Worm (Caenorhabditis elegans): Measurements from ENCODE around the gene nol-9.

Gene nol-9

DNA sequence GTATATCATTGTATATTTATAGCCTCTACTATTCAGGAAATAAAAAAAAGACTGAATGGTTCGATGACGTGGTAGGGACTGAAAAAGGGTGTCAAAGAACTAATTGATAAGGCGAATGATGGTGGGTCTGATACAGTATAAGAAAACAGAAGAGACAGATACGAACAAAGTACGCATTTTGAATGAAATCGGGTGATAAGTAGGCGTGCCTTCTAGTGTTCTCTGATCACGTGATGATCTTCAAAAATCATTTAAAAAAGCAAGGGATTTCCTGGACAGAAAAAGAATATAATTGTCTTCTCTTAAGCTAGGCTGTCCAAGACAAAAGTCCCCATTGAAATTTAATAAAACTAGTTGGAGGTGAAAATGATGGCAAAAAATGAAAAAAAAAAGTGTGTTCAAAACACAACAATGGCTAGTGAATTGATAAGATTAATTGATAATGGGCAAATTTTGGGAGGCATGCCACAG lies 29.0 kb upstream of the nol-9 start (continued):
- no peak for TF ChIP-seq ztf-28 (GFP tag; IDR thresholded peaks at IDR 0.05)
- peak; percentile 53 for TF ChIP-seq nhr-90 (tag; optimal IDR thresholded peaks at IDR 0.05)
- no peak for TF ChIP-seq chd-7 (tag; optimal IDR thresholded peaks at IDR 0.05)
- TF ChIP-seq zim-3 (tag; optimal IDR thresholded peaks at IDR 0.05) = no peak
- TF ChIP-seq snpc-4 (GFP tag; optimal IDR thresholded peaks at IDR 0.05) = no peak
- peak in 1 of 4 experiments; percentile 0 for TF ChIP-seq snpc-4 (tag; optimal IDR thresholded peaks at IDR 0.05)
- TF ChIP-seq F10E7.11 (tag; optimal IDR thresholded peaks at IDR 0.05) = no peak
- 0 out of 2 replicates have a peak, but pooled peaks have one; percentile 12 for TF ChIP-seq K11D2.4 (GFP tag; IDR thresholded peaks at IDR 0.05)

DNA sequence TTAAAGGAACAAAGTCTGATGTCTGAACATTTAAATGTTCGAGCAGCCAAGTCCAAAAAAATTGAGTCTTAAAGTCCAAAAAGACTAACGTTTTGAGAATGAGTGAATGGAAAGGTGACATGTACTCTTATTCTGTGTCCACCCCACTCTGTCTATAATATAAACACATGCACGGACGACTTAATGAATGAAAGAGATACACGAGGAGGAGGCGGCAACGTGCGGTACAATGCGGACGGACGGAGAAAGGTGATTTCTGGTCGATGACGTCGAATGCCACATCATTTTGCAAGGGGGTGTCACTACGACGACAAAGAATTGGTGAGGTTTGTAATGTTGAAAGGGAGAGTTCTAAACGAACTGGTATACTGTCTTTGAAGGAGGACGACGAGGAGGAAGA lies 27.6 kb upstream of the nol-9 start:
- TF ChIP-seq ama-1 (optimal IDR thresholded peaks at IDR 0.05) (peak; percentile 42), ama-1 (GFP tag; optimal IDR thresholded peaks at IDR 0.05) (no peak), Y67H2A.10 (GFP tag; conservative IDR thresholded peaks at IDR 0.05) (no peak), unc-130 (GFP tag; optimal IDR thresholded peaks at IDR 0.05) (no peak)

DNA sequence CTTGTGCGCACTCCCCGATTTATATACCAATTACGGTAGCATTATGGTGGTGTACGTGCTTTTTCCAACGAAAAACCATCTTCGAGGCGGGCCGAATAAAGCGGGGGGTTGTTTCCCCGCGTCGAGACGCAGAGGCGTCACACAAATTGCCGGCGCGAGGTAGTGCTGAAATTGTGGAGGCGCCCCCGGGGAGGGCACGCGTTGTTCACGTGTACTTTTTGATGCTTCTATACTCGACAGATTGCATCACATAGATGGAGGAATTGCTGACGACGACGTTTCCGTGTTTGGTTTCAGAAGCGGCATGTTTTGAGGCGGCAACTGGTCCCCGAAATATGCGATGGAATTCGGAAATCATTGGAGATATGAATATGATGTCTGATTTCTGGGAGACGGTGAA lies 27.0 kb upstream of the nol-9 start:
- TF ChIP-seq somi-1 (GFP tag; optimal IDR thresholded peaks at IDR 0.05) (peak; percentile 85), K11D2.4 (GFP tag; IDR thresholded peaks at IDR 0.05) (peak; percentile 64; the same call in 1 of the 2 replicates), Y53F4B.3 (GFP tag; IDR thresholded peaks at IDR 0.05) (no peak), mes-4 (tag; optimal IDR thresholded peaks at IDR 0.05) (no peak), nhr-80 (tag; optimal IDR thresholded peaks at IDR 0.05) (peak; percentile 57), nhr-179 (tag; optimal IDR thresholded peaks at IDR 0.05) (no peak), nfya-2 (GFP tag; IDR thresholded peaks at IDR 0.05) (no peak), dox-1 (GFP tag; IDR thresholded peaks at IDR 0.05) (peak; percentile 62; the same call in 1 of the 2 replicates), gei-17 (GFP tag; optimal IDR thresholded peaks at IDR 0.05) (no peak), lir-1 (GFP tag; conservative IDR thresholded peaks at IDR 0.05) (peak; percentile 44; the same call in 1 of the 2 replicates), ceh-58 (GFP tag; IDR thresholded peaks at IDR 0.05) (no peak), ztf-26 (tag; optimal IDR thresholded peaks at IDR 0.05) (peak; percentile 89), cebp-1 (GFP tag; IDR thresholded peaks at IDR 0.05) (no peak), cebp-1 (tag; optimal IDR thresholded peaks at IDR 0.05) (peak; percentile 84), bed-2 (GFP tag; IDR thresholded peaks at IDR 0.05) (no peak), Y95B8A.8 (GFP tag; IDR thresholded peaks at IDR 0.05) (no peak), xnd-1 (tag; optimal IDR thresholded peaks at IDR 0.05) (no peak), F37B4.10 (GFP tag; IDR thresholded peaks at IDR 0.05) (no peak), akir-1 (GFP tag; optimal IDR thresholded peaks at IDR 0.05) (no peak), Y53G8AR.9 (GFP tag; conservative IDR thresholded peaks at IDR 0.05) (no peak), madf-10 (tag; optimal IDR thresholded peaks at IDR 0.05) (peak; percentile 33), lin-35 (GFP tag; optimal IDR thresholded peaks at IDR 0.05) (peak in 1 of 3 experiments; percentile 37), mcd-1 (GFP tag; IDR thresholded peaks at IDR 0.05) (peak; percentile 77), hlh-12 (tag; optimal IDR thresholded peaks at IDR 0.05) (no peak), mel-28 (tag; optimal IDR thresholded peaks at IDR 0.05; ENCODE audit: borderline replicate concordance) (no peak), ztf-22 (GFP tag; optimal IDR thresholded peaks at IDR 0.05) (peak; percentile 62), T07F8.4 (tag; optimal IDR thresholded peaks at IDR 0.05) (no peak), B0336.3 (GFP tag; IDR thresholded peaks at IDR 0.05) (peak; percentile 75), madf-8 (GFP tag; conservative IDR thresholded peaks at IDR 0.05) (no peak), let-607 (tag; optimal IDR thresholded peaks at IDR 0.05) (peak in 1 of 2 experiments; percentile 49), ztf-18 (tag; optimal IDR thresholded peaks at IDR 0.05) (peak; percentile 58), hsf-1 (GFP tag; IDR thresholded peaks at IDR 0.05) (no peak), B0261.1 (tag; optimal IDR thresholded peaks at IDR 0.05) (no peak), Y56A3A.18 (GFP tag; IDR thresholded peaks at IDR 0.05) (0 out of 2 replicates have a peak, but pooled peaks have one; percentile 43), F57A8.1 (GFP tag; optimal IDR thresholded peaks at IDR 0.05) (no peak), egl-18 (GFP tag; IDR thresholded peaks at IDR 0.05) (no peak)
